Fruit fly (Drosophila melanogaster): Measurements from ENCODE around the gene side-VII.

dm6 chr3R:9733150-9733549 is 6.6 kb downstream of the side-VII start, which contains the start of gene alphaTub85E:
- TF ChIP-seq Sox102F (GFP tag; optimal IDR thresholded peaks at IDR 0.05) (no peak), dsx (GFP tag; optimal IDR thresholded peaks at IDR 0.05; ENCODE audit: poor library complexity, severe bottlenecking) (no peak), dac (GFP tag; optimal IDR thresholded peaks at IDR 0.05) (no peak), pdm3 (GFP tag; optimal IDR thresholded peaks at IDR 0.05) (no peak), CG34406 (GFP tag; optimal IDR thresholded peaks at IDR 0.05) (no peak)
